Fruit fly (Drosophila melanogaster): Measurements from ENCODE around the gene brk.

Gene brk

DNA sequence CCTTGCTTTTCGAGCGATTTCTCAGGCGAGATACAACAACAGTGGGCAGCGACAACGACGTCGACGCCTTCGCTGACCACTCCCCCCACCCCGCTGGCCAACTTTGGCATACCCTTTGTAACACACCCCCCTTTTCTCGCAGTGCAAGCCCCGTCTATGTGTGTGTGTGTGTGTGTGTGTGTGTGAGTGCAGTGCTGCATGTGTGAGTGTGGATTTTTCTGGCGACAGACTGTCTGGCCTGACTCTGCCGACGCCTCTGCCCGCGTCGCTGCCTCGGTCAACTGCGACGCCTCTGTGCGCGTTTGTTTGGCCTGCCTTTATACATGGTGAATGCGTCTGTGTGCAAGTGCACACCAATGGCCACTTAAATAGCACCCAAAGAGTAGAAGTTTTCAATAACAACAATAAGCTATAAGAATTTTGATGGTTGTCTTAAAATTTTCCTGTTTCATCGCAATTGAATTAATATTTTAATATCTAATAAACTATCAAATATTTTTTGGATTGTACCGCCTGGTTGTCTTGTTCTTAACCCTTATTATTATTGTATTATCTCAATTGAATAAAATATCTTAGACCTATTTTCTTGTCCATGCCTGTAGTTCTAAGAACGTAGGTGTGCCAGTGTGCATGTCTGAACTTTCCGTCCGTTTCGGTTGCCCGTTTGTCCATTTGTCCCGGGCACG lies 13.7 kb upstream of the brk start (continued):
- no peak; the same call in 2 of the 3 replicates for TF ChIP-seq sr (GFP tag; IDR thresholded peaks at IDR 0.05)
- peak; percentile 66 for TF ChIP-seq Med (GFP tag)
- TF ChIP-seq fru (optimal IDR thresholded peaks at IDR 0.05): no peak
- peak; percentile 38 for TF ChIP-seq CG3065 (GFP tag; optimal IDR thresholded peaks at IDR 0.05)
- TF ChIP-seq MTF-1 (GFP tag; optimal IDR thresholded peaks at IDR 0.05; ENCODE audit: borderline replicate concordance): peak; percentile 73
- TF ChIP-seq klu (GFP tag; IDR thresholded peaks at IDR 0.05): peak; percentile 42; the same call in 1 of the 2 replicates
- peak; percentile 87 for TF ChIP-seq Ptx1 (GFP tag; IDR thresholded peaks at IDR 0.05)
- TF ChIP-seq Myb (GFP tag; optimal IDR thresholded peaks at IDR 0.05): no peak
- TF ChIP-seq CG15514 (GFP tag; optimal IDR thresholded peaks at IDR 0.05): peak; percentile 54
- peak; percentile 98 for TF ChIP-seq nmo (GFP tag; optimal IDR thresholded peaks at IDR 0.05)
- peak in 1 of 2 experiments; percentile 28 for TF ChIP-seq crp (GFP tag; optimal IDR thresholded peaks at IDR 0.05)
- TF ChIP-seq CG2889 (GFP tag; IDR thresholded peaks at IDR 0.05): peak; percentile 54; the same call in 1 of the 3 replicates
- TF ChIP-seq otp (GFP tag; IDR thresholded peaks at IDR 0.05): peak; percentile 61; the same call in 2 of the 3 replicates
- peak; percentile 83 for TF ChIP-seq bcd (GFP tag; optimal IDR thresholded peaks at IDR 0.05)
- TF ChIP-seq Nf-YA (GFP tag; IDR thresholded peaks at IDR 0.05): peak; percentile 81
- TF ChIP-seq CG6254 (GFP tag; optimal IDR thresholded peaks at IDR 0.05): peak; percentile 94
- TF ChIP-seq CG10274 (GFP tag; optimal IDR thresholded peaks at IDR 0.05): peak; percentile 55
- peak; percentile 59; the same call in 1 of the 2 replicates for TF ChIP-seq CG32532 (GFP tag; IDR thresholded peaks at IDR 0.05)
- no peak for TF ChIP-seq Ets97D (GFP tag; optimal IDR thresholded peaks at IDR 0.05)
- TF ChIP-seq CG12659 (GFP tag; optimal IDR thresholded peaks at IDR 0.05): peak; percentile 90
- no peak for TF ChIP-seq Hmx (GFP tag; optimal IDR thresholded peaks at IDR 0.05)
- TF ChIP-seq nom (GFP tag; optimal IDR thresholded peaks at IDR 0.05): peak; percentile 83
- TF ChIP-seq croc (GFP tag; conservative IDR thresholded peaks at IDR 0.05): peak; percentile 89
- peak; percentile 82 for TF ChIP-seq CG4424 (GFP tag; optimal IDR thresholded peaks at IDR 0.05)
- peak; percentile 90 for TF ChIP-seq kah (GFP tag; optimal IDR thresholded peaks at IDR 0.05)
- peak; percentile 95 for TF ChIP-seq dmrt99B (tag; optimal IDR thresholded peaks at IDR 0.05)
- no peak for TF ChIP-seq pho (GFP tag; optimal IDR thresholded peaks at IDR 0.05)
- TF ChIP-seq CG17802 (tag; optimal IDR thresholded peaks at IDR 0.05): peak; percentile 70
- TF ChIP-seq dysf (GFP tag; IDR thresholded peaks at IDR 0.05): peak; percentile 86
- no peak for TF ChIP-seq knrl (GFP tag; IDR thresholded peaks at IDR 0.05; ENCODE audit: partially characterized antibody)
- TF ChIP-seq CG9932 (GFP tag; IDR thresholded peaks at IDR 0.05): no peak
- TF ChIP-seq CG31365 (tag; optimal IDR thresholded peaks at IDR 0.05): peak; percentile 48
- TF ChIP-seq CG12155 (GFP tag; optimal IDR thresholded peaks at IDR 0.05): peak; percentile 54
- peak; percentile 82 for TF ChIP-seq CG4820 (GFP tag; optimal IDR thresholded peaks at IDR 0.05)
- no peak for TF ChIP-seq amos (GFP tag; IDR thresholded peaks at IDR 0.05; ENCODE audit: partially characterized antibody)
- peak; percentile 65 for TF ChIP-seq Vsx1 (GFP tag; optimal IDR thresholded peaks at IDR 0.05)
- TF ChIP-seq sna (GFP tag; IDR thresholded peaks at IDR 0.05; ENCODE audit: partially characterized antibody): no peak
- TF ChIP-seq CG9215 (GFP tag; IDR thresholded peaks at IDR 0.05): 0 out of 2 replicates have a peak, but pooled peaks have one; percentile 8
- TF ChIP-seq Nf-YC (tag; optimal IDR thresholded peaks at IDR 0.05): peak; percentile 82
- peak; percentile 71 for TF ChIP-seq cg (GFP tag; optimal IDR thresholded peaks at IDR 0.05)
- peak in 1 of 3 experiments; percentile 99 for TF ChIP-seq Stat92E (GFP tag; optimal IDR thresholded peaks at IDR 0.05)
- peak; percentile 27; the same call in 1 of the 2 replicates for TF ChIP-seq Ravus (GFP tag; IDR thresholded peaks at IDR 0.05)
- peak; percentile 78 for TF ChIP-seq tgo (GFP tag; IDR thresholded peaks at IDR 0.05)
- peak; percentile 61 for TF ChIP-seq CG18764 (GFP tag; optimal IDR thresholded peaks at IDR 0.05)
- no peak for TF ChIP-seq ash1 (GFP tag; optimal IDR thresholded peaks at IDR 0.05)
- TF ChIP-seq Bgb (GFP tag; IDR thresholded peaks at IDR 0.05; ENCODE audit: partially characterized antibody): no peak
- TF ChIP-seq CHES-1-like (GFP tag; optimal IDR thresholded peaks at IDR 0.05): no peak
- peak; percentile 17; the same call in 1 of the 2 replicates for TF ChIP-seq Taf1 (GFP tag; IDR thresholded peaks at IDR 0.05)
- TF ChIP-seq CG7786 (GFP tag; optimal IDR thresholded peaks at IDR 0.05): no peak
